Fruit fly (Drosophila melanogaster): ENCODE data around the gene nmd.
A peak's percentile ranks its signal among the peaks of the same experiment; 100 is the strongest.

nmd gene

DNA sequence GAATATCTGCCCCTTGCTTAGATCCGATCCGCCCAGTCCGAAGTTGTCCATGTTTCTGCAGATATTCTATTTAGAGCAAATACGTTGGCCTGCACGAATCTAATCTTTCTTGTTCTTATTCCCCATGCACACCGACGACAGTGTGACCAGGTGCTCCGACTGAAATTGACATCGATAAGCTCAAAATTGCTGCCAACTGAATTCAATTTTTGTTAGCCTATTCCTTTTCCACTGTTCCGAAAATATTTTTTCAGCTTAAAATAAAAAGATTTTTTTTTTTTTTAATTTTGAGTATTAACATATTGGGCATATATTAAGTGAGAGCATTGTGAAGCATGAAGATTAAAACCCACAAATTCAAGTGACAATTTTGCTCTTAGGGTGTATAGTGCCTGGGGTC, at the start of gene nmd (continued):
- TF ChIP-seq CG3847 (GFP tag; IDR thresholded peaks at IDR 0.05): peak; percentile 72
- no peak for TF ChIP-seq gsb-n (tag; optimal IDR thresholded peaks at IDR 0.05)
- peak; percentile 74; the same call in 1 of the 4 replicates for TF ChIP-seq chinmo (GFP tag; IDR thresholded peaks at IDR 0.05; ENCODE audit: partially characterized antibody)
- no peak for TF ChIP-seq CG6683 (GFP tag; optimal IDR thresholded peaks at IDR 0.05)
- TF ChIP-seq Aef1 (GFP tag; IDR thresholded peaks at IDR 0.05): no peak
- TF ChIP-seq vfl (GFP tag; optimal IDR thresholded peaks at IDR 0.05): no peak
- TF ChIP-seq CG3838 (GFP tag; optimal IDR thresholded peaks at IDR 0.05): no peak
- no peak for TF ChIP-seq CG14860 (GFP tag; IDR thresholded peaks at IDR 0.05; ENCODE audit: partially characterized antibody)
- TF ChIP-seq lmd (GFP tag; IDR thresholded peaks at IDR 0.05): no peak
- TF ChIP-seq Xbp1 (GFP tag; optimal IDR thresholded peaks at IDR 0.05): peak; percentile 13
- no peak for TF ChIP-seq CG3281 (GFP tag; optimal IDR thresholded peaks at IDR 0.05)
- no peak for TF ChIP-seq CG43689 (GFP tag; IDR thresholded peaks at IDR 0.05)
- no peak for TF ChIP-seq CG33557 (GFP tag; optimal IDR thresholded peaks at IDR 0.05)
- TF ChIP-seq CG8359 (GFP tag; optimal IDR thresholded peaks at IDR 0.05; ENCODE audit: borderline replicate concordance): no peak
- no peak for TF ChIP-seq CG4328 (GFP tag; optimal IDR thresholded peaks at IDR 0.05)
- peak; percentile 28 for TF ChIP-seq lilli (GFP tag; optimal IDR thresholded peaks at IDR 0.05)
- TF ChIP-seq CG17186 (GFP tag; optimal IDR thresholded peaks at IDR 0.05): peak; percentile 7
- peak; percentile 24 for TF ChIP-seq CoRest (tag; optimal IDR thresholded peaks at IDR 0.05)
- peak; percentile 59 for TF ChIP-seq Dref (GFP tag; IDR thresholded peaks at IDR 0.05)
- TF ChIP-seq CG10431 (GFP tag; optimal IDR thresholded peaks at IDR 0.05): peak; percentile 91
- TF ChIP-seq CG14014 (GFP tag; IDR thresholded peaks at IDR 0.05): no peak
- TF ChIP-seq ranshi (GFP tag; IDR thresholded peaks at IDR 0.05): no peak
- no peak for TF ChIP-seq CG6689 (GFP tag; IDR thresholded peaks at IDR 0.05)
- no peak for TF ChIP-seq CG1647 (GFP tag; optimal IDR thresholded peaks at IDR 0.05)
- peak; percentile 6 for TF ChIP-seq CG15269 (tag; optimal IDR thresholded peaks at IDR 0.05)
- TF ChIP-seq CG30403 (GFP tag; optimal IDR thresholded peaks at IDR 0.05): peak; percentile 21
- TF ChIP-seq CG8089 (GFP tag; optimal IDR thresholded peaks at IDR 0.05): no peak
- no peak for TF ChIP-seq D (optimal IDR thresholded peaks at IDR 0.05)
- TF ChIP-seq D (GFP tag; optimal IDR thresholded peaks at IDR 0.05): no peak
- peak; percentile 12 for TF ChIP-seq Chrac-16 (GFP tag; optimal IDR thresholded peaks at IDR 0.05)
- TF ChIP-seq CG8290 (GFP tag; optimal IDR thresholded peaks at IDR 0.05): peak; percentile 73
- TF ChIP-seq CG8290 (tag; optimal IDR thresholded peaks at IDR 0.05): peak in 1 of 2 experiments; percentile 22
- TF ChIP-seq pho (GFP tag; optimal IDR thresholded peaks at IDR 0.05): peak; percentile 5
- no peak; the same call in 2 of the 3 replicates for TF ChIP-seq jigr1 (GFP tag; IDR thresholded peaks at IDR 0.05)
- no peak for TF ChIP-seq hb (GFP tag; IDR thresholded peaks at IDR 0.05; ENCODE audit: partially characterized antibody)
- TF ChIP-seq pnt (GFP tag; optimal IDR thresholded peaks at IDR 0.05): no peak
- TF ChIP-seq E2f2 (GFP tag; IDR thresholded peaks at IDR 0.05): peak; percentile 35; the same call in 1 of the 2 replicates
- TF ChIP-seq CG18262 (tag; optimal IDR thresholded peaks at IDR 0.05): no peak
- peak; percentile 63 for TF ChIP-seq CG1603 (tag; optimal IDR thresholded peaks at IDR 0.05)
- TF ChIP-seq CG2202 (tag; optimal IDR thresholded peaks at IDR 0.05): no peak
- TF ChIP-seq CG11456 (GFP tag; IDR thresholded peaks at IDR 0.05): no peak
- 0 out of 2 replicates have a peak, but pooled peaks have one; percentile 21 for TF ChIP-seq CG10321 (GFP tag; IDR thresholded peaks at IDR 0.05)
- peak; percentile 35; the same call in 1 of the 2 replicates for TF ChIP-seq slbo (GFP tag; IDR thresholded peaks at IDR 0.05)
- peak; percentile 89 for TF ChIP-seq MBD-R2 (GFP tag; IDR thresholded peaks at IDR 0.05)
- TF ChIP-seq Mad (GFP tag; optimal IDR thresholded peaks at IDR 0.05): no peak
- TF ChIP-seq CG18011 (GFP tag; optimal IDR thresholded peaks at IDR 0.05): no peak
- TF ChIP-seq abd-A (tag; optimal IDR thresholded peaks at IDR 0.05): no peak
- peak; percentile 62 for TF ChIP-seq Lhr (GFP tag; optimal IDR thresholded peaks at IDR 0.05)
- TF ChIP-seq CG12219 (GFP tag; optimal IDR thresholded peaks at IDR 0.05): no peak
- TF ChIP-seq Rfx (GFP tag; IDR thresholded peaks at IDR 0.05): peak; percentile 57
- TF ChIP-seq cato (GFP tag; optimal IDR thresholded peaks at IDR 0.05; ENCODE audit: borderline replicate concordance): no peak
- TF ChIP-seq pita (GFP tag; optimal IDR thresholded peaks at IDR 0.05): no peak
